Worm (Caenorhabditis elegans) whole organism, late embryonic: ENCODE results near the gene amx-1.

ENCODE experiments used
- ama-1 ChIP-seq: fragments of 150-350 bp; optimal IDR thresholded peaks from 2 replicates; lab custom pipeline; 2014
- ceh-30 ChIP-seq: fragments of 150-350 bp; optimal IDR thresholded peaks from 2 replicates; lab custom pipeline; 2014; ENCODE audit warnings: missing biosample characterization, missing genetic modification characterization
- elt-2 ChIP-seq: sonication (generic microtip); optimal IDR thresholded peaks from 2 replicates; lab custom pipeline; 2016; ENCODE audit warnings: missing genetic modification reagents, missing genetic modification characterization, missing compliant biosample characterization
- hlh-30 ChIP-seq: sonication (generic microtip); optimal IDR thresholded peaks from 2 replicates; lab custom pipeline; 2017; ENCODE audit warnings: antibody characterized with exemption, missing genetic modification characterization, missing compliant biosample characterization; ENCODE audit not compliant: insufficient read depth
- mec-3 ChIP-seq: sonication (generic microtip); optimal IDR thresholded peaks from 2 replicates; lab custom pipeline; 2016; ENCODE audit warnings: borderline replicate concordance, missing genetic modification characterization, missing compliant biosample characterization
- nfya-1 ChIP-seq: sonication (generic microtip); optimal IDR thresholded peaks from 2 replicates; lab custom pipeline; 2017; ENCODE audit warnings: missing genetic modification characterization, mild to moderate bottlenecking, missing compliant biosample characterization, antibody characterized with exemption, moderate library complexity
- nhr-11 ChIP-seq: fragments of 150-350 bp; optimal IDR thresholded peaks from 2 replicates; lab custom pipeline; 2014; ENCODE audit warnings: missing biosample characterization, missing genetic modification characterization
- unc-55 ChIP-seq: sonication (generic microtip); optimal IDR thresholded peaks from 2 replicates; lab custom pipeline; 2017; ENCODE audit warnings: missing biosample characterization, missing genetic modification reagents, missing genetic modification characterization
- zip-5 ChIP-seq: sonication (generic microtip); optimal IDR thresholded peaks from 2 replicates; lab custom pipeline; 2016; ENCODE audit warnings: missing genetic modification characterization, missing compliant biosample characterization

- TF ChIP-seq elt-2 (tag; lab: Kevin White, UChicago), result no peak
- no peak for TF ChIP-seq mec-3 (tag; lab: Kevin White, UChicago)
- TF ChIP-seq hlh-30 (tag; lab: Kevin White, UChicago), result no peak
- no peak for TF ChIP-seq unc-55 (GFP tag; lab: Kevin White, UChicago)
- no peak for TF ChIP-seq zip-5 (tag; lab: Kevin White, UChicago)
- TF ChIP-seq nhr-11, result no peak
- no peak for TF ChIP-seq ceh-30
- TF ChIP-seq nfya-1 (tag; lab: Kevin White, UChicago), result no peak
- TF ChIP-seq ama-1 (lab: Kevin White, UChicago), result no peak
Observed at ce11 chrIII:3873424-3873823, 51.2 kb downstream of the amx-1 start.
